Worm (Caenorhabditis elegans) whole organism, L3 larva: ENCODE data around the gene mig-5.

ENCODE experiments used
- R02D3.7 ChIP-seq: fragments of 150-350 bp; optimal IDR thresholded peaks from 2 replicates; lab custom pipeline; 2014; ENCODE audit warnings: missing biosample characterization, missing genetic modification characterization
- ZK546.5 ChIP-seq: sonication (generic microtip); optimal IDR thresholded peaks from 2 replicates; lab custom pipeline; 2017; ENCODE audit warnings: missing biosample characterization, missing genetic modification characterization
- ama-1 ChIP-seq: fragments of 150-350 bp; optimal IDR thresholded peaks from 2 replicates; lab custom pipeline; 2018
- ceh-28 ChIP-seq: fragments of 150-350 bp; optimal IDR thresholded peaks from 2 replicates; lab custom pipeline; 2014; ENCODE audit warnings: missing biosample characterization, missing genetic modification reagents, missing genetic modification characterization
- ceh-82 ChIP-seq: fragments of 150-350 bp; optimal IDR thresholded peaks from 2 replicates; lab custom pipeline; 2014; ENCODE audit warnings: missing biosample characterization, missing genetic modification characterization
- ceh-9 ChIP-seq: sonication (generic microtip); optimal IDR thresholded peaks from 2 replicates; lab custom pipeline; 2018; ENCODE audit warnings: missing biosample characterization, missing genetic modification characterization
- daf-12 ChIP-seq: fragments of 150-350 bp; optimal IDR thresholded peaks from 2 replicates; lab custom pipeline; 2014; ENCODE audit warnings: missing biosample characterization, missing genetic modification reagents, missing genetic modification characterization
- egl-27 ChIP-seq: sonication (generic microtip); optimal IDR thresholded peaks from 4 replicates; lab custom pipeline; 2017; ENCODE audit warnings: missing biosample characterization, missing genetic modification reagents, missing genetic modification characterization
- elt-1 ChIP-seq: fragments of 150-350 bp; optimal IDR thresholded peaks from 2 replicates; lab custom pipeline; 2014; ENCODE audit warnings: missing biosample characterization, missing genetic modification characterization
- elt-3 ChIP-seq, 3 experiments: fragments of 150-350 bp in 1 of 3; sonication (generic microtip) in 2 of 3; optimal IDR thresholded peaks; 2 replicates in 2 of 3; 4 replicates in 1 of 3; lab custom pipeline; 2014 to 2017; ENCODE audit warnings: missing biosample characterization in 3 of 3, missing genetic modification characterization in 3 of 3
- fkh-10 ChIP-seq: sonication (generic microtip); optimal IDR thresholded peaks from 2 replicates; lab custom pipeline; 2017; ENCODE audit warnings: missing biosample characterization, missing genetic modification reagents, missing genetic modification characterization
- fkh-2 ChIP-seq: fragments of 150-350 bp; optimal IDR thresholded peaks from 2 replicates; lab custom pipeline; 2014; ENCODE audit warnings: missing biosample characterization, missing genetic modification reagents, missing genetic modification characterization
- fos-1 ChIP-seq: fragments of 150-350 bp; optimal IDR thresholded peaks from 2 replicates; lab custom pipeline; 2014; ENCODE audit warnings: missing biosample characterization, missing genetic modification characterization
- hmg-11 ChIP-seq: sonication (generic microtip); optimal IDR thresholded peaks from 2 replicates; lab custom pipeline; 2016; ENCODE audit warnings: missing genetic modification characterization, missing compliant biosample characterization
- jun-1 ChIP-seq: fragments of 150-350 bp; optimal IDR thresholded peaks from 2 replicates; lab custom pipeline; 2014; ENCODE audit warnings: missing biosample characterization, missing genetic modification reagents, missing genetic modification characterization
- lin-15B ChIP-seq: fragments of 150-350 bp; optimal IDR thresholded peaks from 2 replicates; lab custom pipeline; 2014; ENCODE audit warnings: missing biosample characterization, missing genetic modification characterization
- lin-39 ChIP-seq: fragments of 150-350 bp; optimal IDR thresholded peaks from 2 replicates; lab custom pipeline; 2018; ENCODE audit warnings: missing biosample characterization, missing genetic modification reagents, missing genetic modification characterization
- lsy-12 ChIP-seq: sonication (generic microtip); optimal IDR thresholded peaks from 2 replicates; lab custom pipeline; 2016; ENCODE audit warnings: mild to moderate bottlenecking, missing genetic modification characterization, missing compliant biosample characterization
- mdl-1 ChIP-seq: fragments of 150-350 bp; optimal IDR thresholded peaks from 2 replicates; lab custom pipeline; 2014; ENCODE audit warnings: missing biosample characterization, missing genetic modification characterization
- nhr-11 ChIP-seq: fragments of 150-350 bp; optimal IDR thresholded peaks from 2 replicates; lab custom pipeline; 2014; ENCODE audit warnings: missing biosample characterization, missing genetic modification characterization
- nhr-12 ChIP-seq: fragments of 150-350 bp; optimal IDR thresholded peaks from 2 replicates; lab custom pipeline; 2014; ENCODE audit warnings: missing biosample characterization, missing genetic modification characterization
- nhr-23 ChIP-seq: fragments of 150-350 bp; optimal IDR thresholded peaks from 2 replicates; lab custom pipeline; 2014; ENCODE audit warnings: missing biosample characterization, missing genetic modification reagents, missing genetic modification characterization
- nhr-237 ChIP-seq: fragments of 150-350 bp; optimal IDR thresholded peaks from 2 replicates; lab custom pipeline; 2014; ENCODE audit warnings: missing biosample characterization, missing genetic modification characterization
- nhr-25 ChIP-seq: sonication (generic microtip); optimal IDR thresholded peaks from 2 replicates; lab custom pipeline; 2017; ENCODE audit warnings: missing biosample characterization, missing genetic modification characterization
- nhr-28 ChIP-seq: fragments of 150-350 bp; optimal IDR thresholded peaks from 2 replicates; lab custom pipeline; 2014; ENCODE audit warnings: missing biosample characterization, missing genetic modification characterization
- nhr-43 ChIP-seq: sonication (generic microtip); optimal IDR thresholded peaks from 2 replicates; lab custom pipeline; 2016; ENCODE audit warnings: mild to moderate bottlenecking, missing genetic modification characterization, missing compliant biosample characterization; ENCODE audit not compliant: poor library complexity, severe bottlenecking
- nhr-76 ChIP-seq: fragments of 150-350 bp; sonication (generic microtip); optimal IDR thresholded peaks from 5 replicates; lab custom pipeline; 2014; ENCODE audit warnings: missing biosample characterization, missing genetic modification characterization
- pqm-1 ChIP-seq: fragments of 150-350 bp; optimal IDR thresholded peaks from 2 replicates; lab custom pipeline; 2017; ENCODE audit warnings: missing biosample characterization, missing genetic modification characterization, inconsistent platforms
- snpc-4 ChIP-seq: fragments of 150-350 bp; optimal IDR thresholded peaks from 2 replicates; lab custom pipeline; 2014; ENCODE audit warnings: missing biosample characterization, missing genetic modification characterization
- tbx-2 ChIP-seq: sonication (generic microtip); optimal IDR thresholded peaks from 2 replicates; lab custom pipeline; 2016; ENCODE audit warnings: mild to moderate bottlenecking, missing genetic modification characterization, missing compliant biosample characterization
- unc-39 ChIP-seq: sonication (generic microtip); optimal IDR thresholded peaks from 4 replicates; lab custom pipeline; 2017; ENCODE audit warnings: missing biosample characterization, missing genetic modification characterization
- zag-1 ChIP-seq: fragments of 150-350 bp; optimal IDR thresholded peaks from 2 replicates; lab custom pipeline; 2014; ENCODE audit warnings: missing biosample characterization, missing genetic modification characterization
- ztf-11 ChIP-seq: fragments of 150-350 bp; optimal IDR thresholded peaks from 2 replicates; lab custom pipeline; 2014; ENCODE audit warnings: missing biosample characterization, missing genetic modification characterization
- ztf-4 ChIP-seq: fragments of 150-350 bp; optimal IDR thresholded peaks from 2 replicates; lab custom pipeline; 2014; ENCODE audit warnings: missing biosample characterization, missing genetic modification characterization

The mig-5 gene

DNA sequence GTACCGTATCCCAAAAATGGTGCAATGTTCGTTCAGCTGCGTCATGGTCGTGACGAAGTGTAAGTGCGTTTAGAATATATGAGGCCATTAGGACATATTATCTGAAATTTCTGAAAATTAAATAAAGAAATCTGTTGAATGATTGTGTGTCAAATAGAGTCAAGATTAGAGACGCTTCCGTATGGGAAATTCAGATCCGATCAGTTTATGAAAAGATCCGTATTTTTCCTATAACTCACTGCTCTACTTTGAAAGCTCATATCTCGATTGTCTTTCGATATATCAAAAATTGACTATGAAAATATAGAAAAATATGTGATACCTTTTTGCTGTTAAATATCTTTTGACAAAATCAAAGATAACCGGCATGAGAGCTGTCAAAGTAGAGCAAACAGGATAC, 4.5 kb downstream of the mig-5 start, which contains the start of gene T05C12.4:
TSS of gene T05C12.4 (minus strand) at position 101 of the 400 bp plus-strand sequence.
- TF ChIP-seq lin-15B (tag; lab: Kevin White, UChicago) (no peak), ceh-9 (tag; lab: Kevin White, UChicago) (no peak)
- TF ChIP-seq, all 47 proteins: peak for 0

- no peak for TF ChIP-seq nhr-28
- no peak for TF ChIP-seq elt-1 (tag; lab: Kevin White, UChicago)
- TF ChIP-seq daf-12 (tag; lab: Kevin White, UChicago), result no peak
- no peak for TF ChIP-seq ama-1 (lab: Kevin White, UChicago)
- TF ChIP-seq hmg-11, result no peak
- TF ChIP-seq nhr-25 (tag; lab: Kevin White, UChicago), result no peak
- no peak for TF ChIP-seq lin-39 (tag; lab: Kevin White, UChicago)
- TF ChIP-seq pqm-1 (tag; lab: Kevin White, UChicago), result no peak
- no peak for TF ChIP-seq ztf-11 (tag; lab: Kevin White, UChicago)
- no peak for TF ChIP-seq nhr-23 (tag; lab: Kevin White, UChicago)
- TF ChIP-seq, all 47 proteins: peak for 0
These were observed 6.2 kb downstream of the mig-5 start for ce11 chrII:8178614-8179013.

DNA sequence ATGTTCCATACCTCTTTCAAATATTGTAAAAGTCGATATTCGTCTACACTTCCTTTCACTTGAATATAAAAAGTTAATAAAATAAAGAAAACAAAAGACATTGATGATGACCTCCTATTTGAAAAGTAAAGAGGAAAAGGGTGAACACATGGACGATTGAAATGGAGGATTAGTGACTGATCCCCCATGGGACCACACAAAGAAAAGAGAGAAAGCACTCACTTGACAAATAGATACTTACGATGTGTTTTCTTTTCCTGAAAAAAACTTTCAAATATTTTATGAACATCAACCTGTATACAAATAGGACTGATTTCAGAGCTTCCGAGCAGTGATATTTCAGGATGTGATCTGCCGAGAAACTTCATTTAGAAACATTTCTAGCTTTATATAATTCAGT, 7.7 kb downstream of the mig-5 start, which contains the start of gene acr-14:
TSS of gene acr-14 (minus strand) at position 101 of the 400 bp plus-strand sequence.
- no peak for TF ChIP-seq mdl-1 (tag; lab: Kevin White, UChicago)
- no peak for TF ChIP-seq ceh-82
- TF ChIP-seq nhr-11, result no peak
- TF ChIP-seq elt-1 (tag; lab: Kevin White, UChicago), result no peak
- TF ChIP-seq ama-1 (lab: Kevin White, UChicago), result no peak
- no peak for TF ChIP-seq egl-27 (tag; lab: Kevin White, UChicago)
- TF ChIP-seq fkh-10 (GFP tag; lab: Kevin White, UChicago), result no peak
- TF ChIP-seq elt-3 (tag; optimal IDR thresholded peaks at IDR 0.05; lab: Kevin White, UChicago), result no peak

DNA sequence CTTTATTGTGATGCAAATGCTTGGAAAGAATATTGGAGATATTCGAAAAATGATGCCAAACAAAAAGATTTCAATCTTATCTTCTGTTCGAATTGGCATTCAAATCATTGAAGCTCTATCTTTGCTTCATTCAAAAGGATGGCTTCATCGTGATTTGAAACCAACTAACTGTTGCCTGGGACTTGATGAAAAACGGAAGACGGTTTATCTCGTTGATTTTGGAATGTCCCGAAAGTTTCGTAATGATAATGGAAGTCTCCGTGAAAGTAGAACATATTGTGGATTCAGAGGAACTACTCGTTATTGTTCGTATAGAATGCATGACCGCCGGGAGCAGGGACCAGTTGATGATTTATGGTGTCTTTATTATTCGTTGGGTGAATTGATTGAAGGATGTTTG, 10.7 kb downstream of the mig-5 start:
- TF ChIP-seq nhr-43 (tag; lab: Kevin White, UChicago) (no peak), nhr-237 (tag; lab: Kevin White, UChicago) (no peak), snpc-4 (tag; lab: Kevin White, UChicago) (no peak), nhr-25 (tag; lab: Kevin White, UChicago) (no peak), fos-1 (tag; lab: Kevin White, UChicago) (no peak), jun-1 (tag; lab: Kevin White, UChicago) (no peak), R02D3.7 (no peak), pqm-1 (tag; lab: Kevin White, UChicago) (no peak), tbx-2 (tag; lab: Kevin White, UChicago) (no peak), nhr-23 (tag; lab: Kevin White, UChicago) (no peak), zag-1 (no peak), fkh-2 (no peak), unc-39 (no peak), ceh-28 (no peak), nhr-12 (tag; lab: Kevin White, UChicago) (no peak), lsy-12 (tag; lab: Kevin White, UChicago) (no peak), ztf-4 (no peak), ceh-82 (no peak)

- TF ChIP-seq fkh-10 (GFP tag; lab: Kevin White, UChicago) (no peak), elt-1 (tag; lab: Kevin White, UChicago) (no peak), ceh-82 (no peak), ceh-9 (tag; lab: Kevin White, UChicago) (no peak), nhr-76 (tag; lab: Kevin White, UChicago) (no peak), lin-39 (tag; lab: Kevin White, UChicago) (no peak), ztf-4 (no peak), ZK546.5 (tag; lab: Kevin White, UChicago) (no peak), tbx-2 (tag; lab: Kevin White, UChicago) (no peak), R02D3.7 (no peak), daf-12 (tag; lab: Kevin White, UChicago) (no peak), nhr-28 (no peak)
- TF ChIP-seq, all 47 proteins: peak for 0
These were observed 11.4 kb downstream of the mig-5 start, which contains the start of the genes decr-1.3 and T05C12.1 for ce11 chrII:8173449-8173848. decr-1.3 (minus strand) TSS chrII:8173549. T05C12.1 (plus strand) TSS chrII:8173680.
